Fruit fly (Drosophila melanogaster): ENCODE results near the gene Dus4.

The Dus4 gene

DNA sequence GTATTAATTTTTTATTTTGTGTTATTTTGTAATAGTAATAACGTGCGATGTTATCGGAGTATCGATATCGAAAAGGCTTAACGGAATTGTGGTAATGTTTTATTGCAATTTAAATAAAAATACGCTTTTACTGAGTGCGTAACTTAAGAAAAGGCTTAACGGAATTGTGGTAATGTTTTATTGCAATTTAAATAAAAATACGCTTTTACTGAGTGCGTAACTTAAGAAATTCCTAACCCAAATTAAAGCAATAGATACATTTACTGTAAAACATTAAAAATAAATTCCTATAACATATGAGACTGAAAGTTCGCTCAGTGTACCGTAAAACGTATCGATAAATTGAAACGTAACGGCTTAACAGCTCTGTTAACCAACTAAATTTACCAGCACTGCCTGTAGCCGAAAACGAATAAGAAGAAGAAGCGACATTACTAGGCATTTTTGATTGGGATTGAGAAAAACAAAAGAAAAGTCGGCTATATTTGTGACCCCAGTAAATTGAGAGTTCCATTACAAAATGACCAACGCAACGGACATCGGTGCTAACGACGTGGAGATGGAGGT is 11.5 kb upstream of the Dus4 start, which contains the start of gene Rpn3 (continued):
- peak; percentile 75 for TF ChIP-seq CG2116 (GFP tag; optimal IDR thresholded peaks at IDR 0.05)
- TF ChIP-seq E2f1 (GFP tag; IDR thresholded peaks at IDR 0.05), result peak; percentile 85
- TF ChIP-seq CG7745 (tag; optimal IDR thresholded peaks at IDR 0.05), result no peak
- peak; percentile 91 for TF ChIP-seq bab2 (GFP tag; optimal IDR thresholded peaks at IDR 0.05)
- peak; percentile 87 for TF ChIP-seq CG13775 (GFP tag; optimal IDR thresholded peaks at IDR 0.05)
- peak; percentile 54 for TF ChIP-seq CG17802 (tag; optimal IDR thresholded peaks at IDR 0.05)
- peak; percentile 85 for TF ChIP-seq CG18262 (tag; optimal IDR thresholded peaks at IDR 0.05)
- peak; percentile 88 for TF ChIP-seq CG9932 (GFP tag; IDR thresholded peaks at IDR 0.05)
- peak; percentile 50 for TF ChIP-seq twi (tag; optimal IDR thresholded peaks at IDR 0.05)
- peak; percentile 57 for TF ChIP-seq CG8765 (GFP tag; IDR thresholded peaks at IDR 0.05)
- peak; percentile 33 for TF ChIP-seq CG6854 (GFP tag; optimal IDR thresholded peaks at IDR 0.05)
- TF ChIP-seq Mes4 (GFP tag; optimal IDR thresholded peaks at IDR 0.05), result peak; percentile 78
- peak; percentile 29 for TF ChIP-seq btn (GFP tag; optimal IDR thresholded peaks at IDR 0.05)
- peak; percentile 77 for TF ChIP-seq Ets97D (GFP tag; optimal IDR thresholded peaks at IDR 0.05)
- TF ChIP-seq bbx (GFP tag; IDR thresholded peaks at IDR 0.05; ENCODE audit: partially characterized antibody), result peak; percentile 54; the same call in 1 of the 2 replicates
- TF ChIP-seq CG16863 (GFP tag; optimal IDR thresholded peaks at IDR 0.05), result peak; percentile 79
- TF ChIP-seq CG33213 (GFP tag; optimal IDR thresholded peaks at IDR 0.05), result peak; percentile 61
- TF ChIP-seq esg (GFP tag; conservative IDR thresholded peaks at IDR 0.05), result peak; percentile 84
- no peak for TF ChIP-seq nau (GFP tag; optimal IDR thresholded peaks at IDR 0.05)
- peak; percentile 81 for TF ChIP-seq tin (GFP tag; optimal IDR thresholded peaks at IDR 0.05)
- TF ChIP-seq CG9609 (GFP tag; optimal IDR thresholded peaks at IDR 0.05), result peak; percentile 83
- TF ChIP-seq zf30C (GFP tag; optimal IDR thresholded peaks at IDR 0.05), result peak; percentile 96
- TF ChIP-seq CG1647 (GFP tag; optimal IDR thresholded peaks at IDR 0.05), result peak; percentile 54
- TF ChIP-seq CG6791 (GFP tag; IDR thresholded peaks at IDR 0.05; ENCODE audit: partially characterized antibody), result peak; percentile 71
- TF ChIP-seq fu2 (GFP tag; optimal IDR thresholded peaks at IDR 0.05), result peak; percentile 80
- TF ChIP-seq CG12769 (tag; optimal IDR thresholded peaks at IDR 0.05), result no peak
- TF ChIP-seq CG8359 (GFP tag; optimal IDR thresholded peaks at IDR 0.05; ENCODE audit: borderline replicate concordance), result no peak
- TF ChIP-seq CG13287 (GFP tag; IDR thresholded peaks at IDR 0.05; ENCODE audit: partially characterized antibody), result peak; percentile 77
- peak; percentile 68; the same call in 1 of the 2 replicates for TF ChIP-seq sna (GFP tag; IDR thresholded peaks at IDR 0.05; ENCODE audit: partially characterized antibody)
- peak; percentile 47; the same call in 1 of the 3 replicates for TF ChIP-seq CG7357 (GFP tag; IDR thresholded peaks at IDR 0.05)
- no peak for TF ChIP-seq HLHmδ (GFP tag; optimal IDR thresholded peaks at IDR 0.05)
- TF ChIP-seq D (optimal IDR thresholded peaks at IDR 0.05), result no peak
- TF ChIP-seq D (GFP tag; optimal IDR thresholded peaks at IDR 0.05), result peak; percentile 55
- TF ChIP-seq Hr3 (GFP tag; optimal IDR thresholded peaks at IDR 0.05), result peak; percentile 86
- no peak for TF ChIP-seq CG8281 (tag; optimal IDR thresholded peaks at IDR 0.05)
- peak; percentile 79 for TF ChIP-seq NfI (GFP tag; optimal IDR thresholded peaks at IDR 0.05)
- TF ChIP-seq shn (GFP tag; optimal IDR thresholded peaks at IDR 0.05), result peak; percentile 82
- no peak for TF ChIP-seq Kr (GFP tag; optimal IDR thresholded peaks at IDR 0.05)
- no peak for TF ChIP-seq CG31365 (tag; optimal IDR thresholded peaks at IDR 0.05)
- TF ChIP-seq Drgx (GFP tag; IDR thresholded peaks at IDR 0.05), result peak; percentile 73
- peak; percentile 27 for TF ChIP-seq CG6683 (GFP tag; optimal IDR thresholded peaks at IDR 0.05)
- TF ChIP-seq CG12155 (GFP tag; optimal IDR thresholded peaks at IDR 0.05), result peak; percentile 84
- no peak for TF ChIP-seq eve (GFP tag; optimal IDR thresholded peaks at IDR 0.05)
- TF ChIP-seq gce (GFP tag; IDR thresholded peaks at IDR 0.05), result 0 out of 3 replicates have a peak, but pooled peaks have one; percentile 33
- TF ChIP-seq inv (GFP tag; IDR thresholded peaks at IDR 0.05; ENCODE audit: partially characterized antibody), result peak; percentile 49
- TF ChIP-seq bcd (GFP tag; optimal IDR thresholded peaks at IDR 0.05), result peak; percentile 74
- peak; percentile 76 for TF ChIP-seq al (GFP tag; IDR thresholded peaks at IDR 0.05)
- peak; percentile 83 for TF ChIP-seq CG17361 (GFP tag; IDR thresholded peaks at IDR 0.05)
- no peak for TF ChIP-seq CkIIα-i1 (GFP tag; IDR thresholded peaks at IDR 0.05)
- peak in 1 of 3 experiments; percentile 77 for TF ChIP-seq lola (GFP tag; optimal IDR thresholded peaks at IDR 0.05)

All from whole organism, embryonic.